Worm (Caenorhabditis elegans): ENCODE data around the gene EGAP1.1.

Gene EGAP1.1

DNA sequence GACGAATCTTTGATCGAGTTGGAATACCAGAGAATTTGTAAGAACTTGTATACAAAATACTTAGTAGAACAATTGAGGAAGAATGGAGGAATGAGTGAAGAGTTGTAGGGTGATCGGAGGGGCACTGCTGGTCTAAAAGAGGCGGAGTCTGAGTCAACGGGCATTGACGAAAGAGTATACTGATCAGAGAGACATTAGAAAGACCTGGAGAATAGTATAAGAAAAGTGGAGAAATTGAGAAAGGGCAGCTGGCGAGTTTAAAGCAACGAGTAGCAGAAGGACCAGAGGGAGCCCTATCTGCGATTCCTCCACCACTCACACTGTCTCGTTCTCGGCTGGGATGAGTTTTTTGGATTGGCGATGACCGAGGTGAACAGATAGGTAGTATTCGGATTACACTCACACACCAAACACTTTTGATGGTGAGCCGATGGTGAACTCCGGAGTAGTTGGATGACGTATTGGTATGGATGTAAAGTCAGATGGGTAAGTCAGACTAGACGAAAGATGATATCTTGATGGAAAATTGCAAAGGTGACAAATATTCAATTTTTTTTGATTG lies 5.5 kb downstream of the EGAP1.1 start, which contains the start of gene EGAP1.5:
EGAP1.5 (plus strand) TSS at position 289 of the 562 bp plus-strand sequence.
- TF ChIP-seq fax-1 (tag; optimal IDR thresholded peaks at IDR 0.05) (no peak), ceh-34 (tag; optimal IDR thresholded peaks at IDR 0.05) (peak; percentile 37), pat-9 (tag; optimal IDR thresholded peaks at IDR 0.05) (peak; percentile 28)

DNA sequence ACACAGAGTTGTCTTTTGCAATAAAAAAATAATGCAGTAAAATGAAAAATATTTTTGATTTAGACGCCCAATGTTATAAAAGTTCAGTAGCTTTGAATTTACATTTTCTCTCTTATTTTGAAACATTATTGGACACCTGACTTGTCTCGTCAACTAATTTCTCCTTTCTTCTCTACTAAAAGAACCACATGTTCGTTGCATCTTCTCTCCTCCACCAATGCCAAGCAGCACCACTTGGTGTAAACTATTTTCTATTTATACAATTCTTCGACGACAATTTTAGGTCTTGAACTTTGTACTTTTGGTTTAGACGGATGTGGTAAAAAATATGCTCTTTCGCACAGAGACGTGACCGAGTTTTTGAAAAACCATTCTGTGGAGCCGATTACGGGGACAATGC lies 6.4 kb downstream of the EGAP1.1 start:
- TF ChIP-seq hlh-8 (tag; optimal IDR thresholded peaks at IDR 0.05) (peak; percentile 25), C08G9.2 (tag; optimal IDR thresholded peaks at IDR 0.05) (no peak), unc-55 (GFP tag; optimal IDR thresholded peaks at IDR 0.05) (peak; percentile 26), tbx-2 (tag; optimal IDR thresholded peaks at IDR 0.05) (no peak), ztf-16 (tag; optimal IDR thresholded peaks at IDR 0.05) (no peak), ceh-6 (GFP tag; optimal IDR thresholded peaks at IDR 0.05) (no peak), rnt-1 (tag; optimal IDR thresholded peaks at IDR 0.05) (peak; percentile 0)

DNA sequence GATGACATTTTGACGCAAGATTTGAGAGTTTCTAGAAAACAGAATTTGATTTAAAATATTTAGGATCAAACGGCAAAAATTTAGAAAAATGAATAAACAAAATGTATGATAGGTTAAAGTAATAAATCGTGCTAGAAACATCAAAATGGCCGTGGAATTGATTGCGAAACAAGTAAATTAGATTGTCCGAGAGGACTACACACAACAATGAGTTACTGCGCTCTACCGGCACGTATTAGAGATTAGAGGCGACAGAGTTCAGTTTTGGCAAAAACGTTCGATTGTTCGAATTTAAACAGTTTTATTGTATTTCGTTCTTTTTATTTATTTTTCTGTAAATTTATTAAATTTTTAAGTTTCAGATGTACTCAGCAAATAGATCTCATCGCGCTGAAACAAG lies 11.3 kb downstream of the EGAP1.1 start, which contains the start of the genes dnc-2 and bcl-7:
dnc-2 (minus strand) TSS at position 33 of the 400 bp plus-strand sequence.
bcl-7 (plus strand) TSS at position 363 of the 400 bp plus-strand sequence.
- no peak for TF ChIP-seq hlh-13 (GFP tag; optimal IDR thresholded peaks at IDR 0.05)
- TF ChIP-seq hlh-8 (tag; optimal IDR thresholded peaks at IDR 0.05), result no peak
- no peak for TF ChIP-seq ceh-30 (tag; optimal IDR thresholded peaks at IDR 0.05)
- no peak for TF ChIP-seq pax-1 (tag; optimal IDR thresholded peaks at IDR 0.05)
- no peak for TF ChIP-seq hlh-30 (tag; optimal IDR thresholded peaks at IDR 0.05; ENCODE audit: insufficient read depth)
- no peak for TF ChIP-seq ahr-1 (tag; optimal IDR thresholded peaks at IDR 0.05)
- peak; percentile 26 for TF ChIP-seq unc-42 (tag; optimal IDR thresholded peaks at IDR 0.05)

DNA sequence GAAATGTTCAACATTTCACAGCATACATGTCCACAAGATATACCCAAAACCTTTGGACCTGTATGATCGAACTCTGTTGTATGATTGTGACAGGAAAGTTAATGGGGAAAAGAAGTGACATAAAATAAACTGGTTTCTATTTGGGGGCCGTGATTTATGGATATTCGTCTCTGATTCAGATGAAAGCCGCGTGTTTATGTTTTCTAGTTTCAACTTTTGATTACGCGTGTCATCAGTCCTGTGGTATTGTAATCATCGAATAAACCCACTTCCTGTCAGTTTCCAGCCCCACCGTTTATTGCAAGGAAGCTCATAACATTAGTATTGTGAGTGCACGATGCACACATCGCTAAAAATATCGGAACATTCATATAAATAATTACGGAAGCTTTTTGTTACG lies 14.8 kb downstream of the EGAP1.1 start:
- TF ChIP-seq unc-3 (GFP tag; conservative IDR thresholded peaks at IDR 0.05) (no peak), unc-3 (tag; optimal IDR thresholded peaks at IDR 0.05) (no peak), ceh-34 (tag; optimal IDR thresholded peaks at IDR 0.05) (no peak), lim-6 (tag; optimal IDR thresholded peaks at IDR 0.05) (no peak), ceh-19 (GFP tag; optimal IDR thresholded peaks at IDR 0.05) (no peak), ahr-1 (tag; optimal IDR thresholded peaks at IDR 0.05) (no peak), pag-3 (tag; optimal IDR thresholded peaks at IDR 0.05; ENCODE audit: borderline replicate concordance) (no peak), rnt-1 (tag; optimal IDR thresholded peaks at IDR 0.05) (no peak), madf-2 (tag; optimal IDR thresholded peaks at IDR 0.05) (no peak), hlh-8 (tag; optimal IDR thresholded peaks at IDR 0.05) (no peak), ttx-3 (tag; optimal IDR thresholded peaks at IDR 0.05) (no peak), ceh-22 (tag; optimal IDR thresholded peaks at IDR 0.05) (no peak)

DNA sequence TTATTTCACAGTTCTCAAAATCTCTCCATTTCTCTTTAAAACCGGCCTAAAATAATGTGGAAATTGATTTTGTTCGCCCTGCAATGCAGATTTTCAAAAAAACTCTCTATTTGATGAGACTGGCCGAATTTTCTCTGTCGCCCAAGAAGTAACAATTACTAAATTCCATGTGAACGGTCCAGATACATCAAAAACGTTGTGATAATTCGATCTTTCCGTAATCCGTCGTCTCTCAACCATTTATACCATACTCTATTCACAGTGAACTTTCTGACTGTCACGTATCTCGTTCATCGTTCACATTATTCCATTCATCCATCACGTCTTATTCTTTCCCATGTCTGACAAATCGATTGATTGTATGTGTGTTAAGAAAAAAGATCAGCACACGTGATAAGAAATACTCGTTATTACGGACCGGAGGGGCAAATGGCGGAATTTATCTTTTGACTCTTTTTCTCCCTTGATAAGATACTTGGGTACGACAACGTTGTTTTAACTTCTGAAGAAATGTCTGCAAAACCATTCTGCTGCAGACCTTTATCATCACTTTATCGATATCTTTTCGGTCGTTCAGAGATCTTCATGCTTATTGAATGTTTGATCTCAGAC lies 15.8 kb downstream of the EGAP1.1 start:
- TF ChIP-seq ceh-18 (tag; optimal IDR thresholded peaks at IDR 0.05) (no peak), elt-2 (tag; optimal IDR thresholded peaks at IDR 0.05) (peak; percentile 14)

DNA sequence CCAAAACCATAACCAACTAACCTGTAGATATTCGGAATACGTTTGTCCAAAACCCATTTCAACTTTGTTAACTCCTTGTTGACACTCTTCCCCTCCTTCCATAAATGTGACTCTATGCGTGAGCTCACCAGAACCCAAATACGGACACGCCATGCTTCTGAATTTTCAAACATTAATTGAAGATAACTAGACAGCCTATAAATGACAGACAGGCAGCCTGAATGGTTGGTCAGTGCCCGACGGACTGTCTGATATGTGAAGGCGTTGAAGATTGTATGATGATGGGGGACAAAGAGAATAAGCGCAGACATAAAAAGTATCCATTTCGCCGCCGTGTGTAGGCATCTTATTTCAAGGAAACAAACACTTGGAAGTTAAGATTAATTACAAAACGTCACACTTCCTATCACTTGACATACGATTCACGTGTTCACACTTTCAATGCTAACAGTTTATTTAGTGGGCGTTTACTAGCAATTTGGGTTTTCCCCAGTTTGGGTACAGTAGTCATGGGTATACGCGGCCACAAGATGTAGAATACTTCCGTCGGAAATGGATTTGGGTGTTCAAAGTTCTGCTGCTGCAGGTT lies 17.1 kb downstream of the EGAP1.1 start, which contains the start of the genes tdo-2 and C28H8.2:
tdo-2 (minus strand) TSS at position 157 of the 589 bp plus-strand sequence.
C28H8.2 (plus strand) TSS at position 524 of the 589 bp plus-strand sequence.
- TF ChIP-seq tbx-7 (tag; optimal IDR thresholded peaks at IDR 0.05) (no peak), pag-3 (tag; optimal IDR thresholded peaks at IDR 0.05; ENCODE audit: borderline replicate concordance) (no peak), ceh-48 (tag; optimal IDR thresholded peaks at IDR 0.05) (no peak), ceh-34 (tag; optimal IDR thresholded peaks at IDR 0.05) (no peak), unc-3 (GFP tag; conservative IDR thresholded peaks at IDR 0.05) (no peak), unc-3 (tag; optimal IDR thresholded peaks at IDR 0.05) (no peak), nhr-11 (tag; optimal IDR thresholded peaks at IDR 0.05) (no peak), sox-2 (GFP tag; IDR thresholded peaks at IDR 0.05) (no peak), rnt-1 (tag; optimal IDR thresholded peaks at IDR 0.05) (no peak), dve-1 (tag; optimal IDR thresholded peaks at IDR 0.05) (no peak), syd-9 (tag; optimal IDR thresholded peaks at IDR 0.05) (no peak), hlh-8 (tag; optimal IDR thresholded peaks at IDR 0.05) (no peak), pros-1 (tag; optimal IDR thresholded peaks at IDR 0.05) (no peak), unc-42 (tag; optimal IDR thresholded peaks at IDR 0.05) (no peak), lin-11 (tag; optimal IDR thresholded peaks at IDR 0.05) (no peak), lim-6 (tag; optimal IDR thresholded peaks at IDR 0.05) (no peak), gmeb-2 (tag; optimal IDR thresholded peaks at IDR 0.05) (no peak), hlh-30 (tag; optimal IDR thresholded peaks at IDR 0.05; ENCODE audit: insufficient read depth) (no peak), elt-2 (tag; optimal IDR thresholded peaks at IDR 0.05) (no peak), ceh-14 (tag; optimal IDR thresholded peaks at IDR 0.05) (no peak)

Measured in whole organism, late embryonic.